Worm (Caenorhabditis elegans): Measurements from ENCODE around the gene R05F9.7.

Gene R05F9.7

ce11 chrII:4882498-4882897 is 3.6 kb upstream of the R05F9.7 start:
- TF ChIP-seq ceh-34 (tag; optimal IDR thresholded peaks at IDR 0.05): no peak
- TF ChIP-seq zip-5 (tag; optimal IDR thresholded peaks at IDR 0.05): no peak
- TF ChIP-seq pat-9 (tag; optimal IDR thresholded peaks at IDR 0.05): no peak
- TF ChIP-seq nhr-232 (tag; optimal IDR thresholded peaks at IDR 0.05): no peak
- no peak for TF ChIP-seq ceh-14 (tag; optimal IDR thresholded peaks at IDR 0.05)
- no peak for TF ChIP-seq C38D4.7 (GFP tag; optimal IDR thresholded peaks at IDR 0.05)
- TF ChIP-seq lim-6 (tag; optimal IDR thresholded peaks at IDR 0.05): no peak
- no peak for TF ChIP-seq sox-2 (GFP tag; IDR thresholded peaks at IDR 0.05)
- no peak for TF ChIP-seq ceh-31 (tag; optimal IDR thresholded peaks at IDR 0.05)
- TF ChIP-seq C08G9.2 (tag; optimal IDR thresholded peaks at IDR 0.05): no peak
- TF ChIP-seq ceh-6 (GFP tag; optimal IDR thresholded peaks at IDR 0.05): no peak
- no peak for TF ChIP-seq unc-86 (tag; optimal IDR thresholded peaks at IDR 0.05)
- no peak for TF ChIP-seq ceh-9 (tag; optimal IDR thresholded peaks at IDR 0.05)
- TF ChIP-seq gmeb-2 (tag; optimal IDR thresholded peaks at IDR 0.05): no peak
- TF ChIP-seq rnt-1 (tag; optimal IDR thresholded peaks at IDR 0.05): no peak
- no peak for TF ChIP-seq ceh-30 (tag; optimal IDR thresholded peaks at IDR 0.05)
- no peak for TF ChIP-seq pax-1 (tag; optimal IDR thresholded peaks at IDR 0.05)
- no peak for TF ChIP-seq hlh-8 (tag; optimal IDR thresholded peaks at IDR 0.05)
- TF ChIP-seq ama-1 (optimal IDR thresholded peaks at IDR 0.05): no peak

DNA sequence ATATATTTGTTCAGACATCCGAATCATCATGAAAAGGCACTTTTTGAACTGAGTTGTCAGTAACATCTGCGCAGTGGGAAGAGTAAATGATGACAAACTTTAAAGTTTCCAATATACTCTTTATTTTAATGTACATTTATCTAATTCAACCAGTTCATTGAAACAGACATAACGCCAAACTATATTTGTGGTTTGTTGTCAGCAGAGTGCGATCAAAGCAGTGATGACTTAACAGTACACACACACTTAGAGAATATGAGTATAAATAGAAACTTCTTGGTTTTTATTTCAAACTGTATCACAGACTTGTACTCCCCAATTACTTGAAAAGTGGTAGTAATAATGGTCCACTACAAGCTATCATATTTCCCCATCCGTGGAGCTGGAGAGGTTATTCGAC is 2.7 kb upstream of the R05F9.7 start, which contains the start of gene gst-8:
gst-8 (plus strand) TSS at position 301 of the 400 bp plus-strand sequence.
- no peak for TF ChIP-seq hlh-8 (tag; optimal IDR thresholded peaks at IDR 0.05)
- TF ChIP-seq sox-4 (tag; optimal IDR thresholded peaks at IDR 0.05): no peak
- no peak for TF ChIP-seq K09A11.1 (tag; optimal IDR thresholded peaks at IDR 0.05; ENCODE audit: insufficient read depth)
- no peak for TF ChIP-seq lin-11 (tag; optimal IDR thresholded peaks at IDR 0.05)
- TF ChIP-seq pqm-1 (tag; optimal IDR thresholded peaks at IDR 0.05): no peak
- TF ChIP-seq hlh-6 (tag; optimal IDR thresholded peaks at IDR 0.05): no peak
- TF ChIP-seq sox-2 (GFP tag; IDR thresholded peaks at IDR 0.05): no peak
- no peak for TF ChIP-seq che-1 (tag; optimal IDR thresholded peaks at IDR 0.05)
- no peak for TF ChIP-seq madf-2 (tag; optimal IDR thresholded peaks at IDR 0.05)
- TF ChIP-seq nhr-11 (tag; optimal IDR thresholded peaks at IDR 0.05): no peak
- TF ChIP-seq dmd-4 (tag; optimal IDR thresholded peaks at IDR 0.05; ENCODE audit: borderline replicate concordance): no peak
- no peak for TF ChIP-seq pha-4 (tag; optimal IDR thresholded peaks at IDR 0.05)
- no peak for TF ChIP-seq ahr-1 (tag; optimal IDR thresholded peaks at IDR 0.05)
- no peak for TF ChIP-seq ceh-22 (tag; optimal IDR thresholded peaks at IDR 0.05)

DNA sequence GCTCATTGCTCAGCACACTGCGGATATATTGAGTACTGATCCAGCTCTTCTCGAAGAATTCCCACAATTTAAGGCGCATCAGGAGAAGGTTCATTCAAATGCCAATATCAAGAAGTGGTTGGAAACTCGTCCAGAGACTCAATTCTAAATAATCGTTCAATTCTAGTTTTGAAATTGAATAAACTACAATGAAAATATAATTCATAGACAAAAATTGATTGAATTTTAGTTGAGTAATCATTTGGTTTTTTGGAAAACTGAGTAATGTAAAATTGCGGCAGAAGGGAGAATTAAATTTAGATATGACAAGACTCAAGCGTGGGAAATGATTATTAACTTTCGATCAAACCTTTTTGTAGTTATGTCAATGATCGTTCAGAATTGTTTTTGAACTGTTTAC is 1.7 kb upstream of the R05F9.7 start:
- no peak for TF ChIP-seq dmd-4 (tag; optimal IDR thresholded peaks at IDR 0.05; ENCODE audit: borderline replicate concordance)
- no peak for TF ChIP-seq pha-2 (tag; optimal IDR thresholded peaks at IDR 0.05)
- no peak for TF ChIP-seq elt-4 (tag; optimal IDR thresholded peaks at IDR 0.05)
- no peak for TF ChIP-seq rnt-1 (tag; optimal IDR thresholded peaks at IDR 0.05)
- TF ChIP-seq C38D4.7 (GFP tag; optimal IDR thresholded peaks at IDR 0.05): no peak
- no peak for TF ChIP-seq dve-1 (tag; optimal IDR thresholded peaks at IDR 0.05)
- TF ChIP-seq ceh-34 (tag; optimal IDR thresholded peaks at IDR 0.05): no peak
- no peak for TF ChIP-seq pha-4 (tag; optimal IDR thresholded peaks at IDR 0.05)
- TF ChIP-seq hlh-30 (tag; optimal IDR thresholded peaks at IDR 0.05; ENCODE audit: insufficient read depth): no peak

ce11 chrII:4888527-4889487 is 2.7 kb downstream of the R05F9.7 start, which contains the start of gene pgm-1:
Gene pgm-1 (plus strand): TSS chrII:4889437.
- TF ChIP-seq ceh-18 (tag; optimal IDR thresholded peaks at IDR 0.05): peak; percentile 50
- TF ChIP-seq ceh-34 (tag; optimal IDR thresholded peaks at IDR 0.05): no peak
- peak; percentile 45 for TF ChIP-seq elt-2 (tag; optimal IDR thresholded peaks at IDR 0.05)
